Worm (Caenorhabditis elegans): ENCODE measurements around the gene fbxc-53.

fbxc-53 gene

DNA sequence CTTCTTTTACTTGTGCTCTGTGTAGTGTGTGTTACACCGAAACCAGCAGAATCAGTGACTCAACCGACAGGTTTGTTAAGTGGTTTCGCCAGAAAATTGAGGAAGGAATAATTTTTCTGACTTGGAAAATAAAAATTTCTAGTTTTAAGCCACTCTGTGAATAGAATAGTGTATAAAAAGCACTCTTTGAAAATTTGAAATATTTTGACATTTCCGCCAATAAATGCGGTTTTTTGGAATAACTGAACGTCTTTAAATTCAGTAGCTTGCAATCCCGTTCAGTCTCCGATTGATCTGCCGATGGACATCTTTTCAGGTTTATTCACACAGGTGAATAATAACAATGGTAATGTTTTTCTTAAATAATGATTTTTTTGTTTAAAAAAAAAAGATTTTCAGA, 46.6 kb upstream of the fbxc-53 start, which contains the start of gene F19B10.3:
Gene F19B10.3, plus strand, starts transcription at position 301 of the 400 bp plus-strand sequence.
- TF ChIP-seq nfya-2 (GFP tag; IDR thresholded peaks at IDR 0.05): no peak
- TF ChIP-seq F52B5.7 (tag; optimal IDR thresholded peaks at IDR 0.05): no peak
- no peak for TF ChIP-seq madf-6 (GFP tag; IDR thresholded peaks at IDR 0.05)
- no peak for TF ChIP-seq F23B12.7 (tag; optimal IDR thresholded peaks at IDR 0.05; ENCODE audit: insufficient read depth)
- TF ChIP-seq F10E7.11 (tag; optimal IDR thresholded peaks at IDR 0.05): no peak
- TF ChIP-seq Y53G8AR.9 (GFP tag; conservative IDR thresholded peaks at IDR 0.05): no peak
- TF ChIP-seq mcd-1 (GFP tag; IDR thresholded peaks at IDR 0.05): no peak
- TF ChIP-seq mxl-1 (tag; optimal IDR thresholded peaks at IDR 0.05): no peak
- TF ChIP-seq egl-18 (GFP tag; IDR thresholded peaks at IDR 0.05): no peak
- no peak for TF ChIP-seq ztf-6 (GFP tag; IDR thresholded peaks at IDR 0.05)
- no peak for TF ChIP-seq ZK185.1 (tag; optimal IDR thresholded peaks at IDR 0.05; ENCODE audit: poor library complexity, severe bottlenecking)
- no peak for TF ChIP-seq atf-7 (tag; optimal IDR thresholded peaks at IDR 0.05)

DNA sequence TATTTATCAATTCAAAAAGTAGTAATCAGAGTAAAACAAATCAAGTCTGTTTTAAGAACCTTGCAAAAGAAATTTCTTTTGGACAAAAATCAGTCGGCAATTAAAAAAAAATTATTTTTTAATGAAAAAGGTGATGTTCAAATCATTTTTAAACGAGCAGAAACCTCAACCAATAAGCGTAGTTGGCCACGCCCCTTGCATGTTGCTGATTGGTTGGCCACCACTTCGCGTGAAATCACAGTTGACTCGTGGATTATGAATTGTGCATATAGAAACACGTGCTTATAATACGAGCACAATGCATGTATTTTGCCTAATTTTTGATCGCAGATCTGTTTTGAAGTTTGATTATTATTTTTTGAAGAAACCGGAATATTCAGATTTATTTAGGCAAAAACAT, 45.9 kb upstream of the fbxc-53 start:
- no peak for TF ChIP-seq zfh-2 (GFP tag; conservative IDR thresholded peaks at IDR 0.05)
- no peak for TF ChIP-seq Y67H2A.10 (GFP tag; conservative IDR thresholded peaks at IDR 0.05)
- no peak for TF ChIP-seq aptf-2 (GFP tag; conservative IDR thresholded peaks at IDR 0.05)
- TF ChIP-seq Y56A3A.18 (GFP tag; IDR thresholded peaks at IDR 0.05): no peak
- 0 out of 2 replicates have a peak, but pooled peaks have one; percentile 50 for TF ChIP-seq nfyb-1 (GFP tag; IDR thresholded peaks at IDR 0.05)
- TF ChIP-seq Y95B8A.8 (GFP tag; IDR thresholded peaks at IDR 0.05): no peak

DNA sequence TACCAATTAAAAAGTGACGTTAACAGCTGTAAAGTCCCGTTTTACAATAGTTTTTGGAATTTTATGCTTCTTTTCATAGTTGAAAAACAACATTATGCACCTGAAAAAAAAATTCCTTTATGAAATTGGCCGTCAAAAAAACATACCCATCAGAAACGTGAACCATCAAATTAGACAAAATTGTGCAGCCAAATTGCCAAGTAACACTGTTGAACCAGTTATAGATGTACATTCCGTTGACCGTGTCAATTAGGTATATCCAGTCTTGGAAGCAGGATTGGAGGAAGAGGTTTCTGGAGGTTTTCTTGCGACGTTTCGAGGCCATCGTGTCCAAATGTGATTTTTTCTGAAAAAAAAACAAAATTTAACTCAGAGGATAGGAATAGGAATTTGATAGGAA, 41.8 kb upstream of the fbxc-53 start, which contains the start of gene srx-97:
Gene srx-97, minus strand, starts transcription at position 101 of the 400 bp plus-strand sequence.
- TF ChIP-seq hsf-1 (GFP tag; IDR thresholded peaks at IDR 0.05): no peak
- TF ChIP-seq xnd-1 (tag; optimal IDR thresholded peaks at IDR 0.05): no peak
- no peak for TF ChIP-seq B0019.2 (GFP tag; conservative IDR thresholded peaks at IDR 0.05)
- TF ChIP-seq mxl-1 (tag; optimal IDR thresholded peaks at IDR 0.05): no peak
- no peak for TF ChIP-seq lag-1 (GFP tag; IDR thresholded peaks at IDR 0.05)
- no peak for TF ChIP-seq nhr-80 (tag; optimal IDR thresholded peaks at IDR 0.05)

DNA sequence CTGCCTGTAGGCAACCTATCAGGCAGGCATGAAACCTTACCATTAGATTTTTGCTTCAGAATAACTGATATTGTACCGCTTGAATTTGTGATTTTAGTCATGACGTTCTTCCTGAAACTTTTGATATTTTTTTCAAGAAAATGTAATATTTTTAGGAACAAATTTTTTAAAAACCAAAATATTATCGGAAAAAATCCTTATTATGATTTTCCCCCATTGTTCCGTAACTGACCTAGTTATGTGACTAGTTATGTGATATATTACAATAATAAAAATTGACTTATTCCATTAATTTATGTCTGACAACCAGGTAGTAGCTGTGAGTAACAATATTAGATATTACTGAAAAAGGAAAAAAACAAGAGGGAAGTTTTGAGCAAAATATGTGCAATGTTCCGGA, 40.1 kb upstream of the fbxc-53 start, which contains the start of gene srx-98:
Gene srx-98, minus strand, starts transcription at position 101 of the 400 bp plus-strand sequence.
- no peak for TF ChIP-seq F23B12.7 (tag; optimal IDR thresholded peaks at IDR 0.05; ENCODE audit: insufficient read depth)
- no peak for TF ChIP-seq pbrm-1 (GFP tag; IDR thresholded peaks at IDR 0.05)
- TF ChIP-seq K12H6.12 (tag; optimal IDR thresholded peaks at IDR 0.05): no peak
- TF ChIP-seq ccch-3 (GFP tag; optimal IDR thresholded peaks at IDR 0.05): no peak
- no peak for TF ChIP-seq attf-3 (GFP tag; conservative IDR thresholded peaks at IDR 0.05)
- no peak for TF ChIP-seq nfyb-1 (GFP tag; IDR thresholded peaks at IDR 0.05)
- TF ChIP-seq D2030.7 (GFP tag; IDR thresholded peaks at IDR 0.05): no peak
- TF ChIP-seq snpc-1.3 (tag; optimal IDR thresholded peaks at IDR 0.05; ENCODE audit: insufficient read depth): no peak

DNA sequence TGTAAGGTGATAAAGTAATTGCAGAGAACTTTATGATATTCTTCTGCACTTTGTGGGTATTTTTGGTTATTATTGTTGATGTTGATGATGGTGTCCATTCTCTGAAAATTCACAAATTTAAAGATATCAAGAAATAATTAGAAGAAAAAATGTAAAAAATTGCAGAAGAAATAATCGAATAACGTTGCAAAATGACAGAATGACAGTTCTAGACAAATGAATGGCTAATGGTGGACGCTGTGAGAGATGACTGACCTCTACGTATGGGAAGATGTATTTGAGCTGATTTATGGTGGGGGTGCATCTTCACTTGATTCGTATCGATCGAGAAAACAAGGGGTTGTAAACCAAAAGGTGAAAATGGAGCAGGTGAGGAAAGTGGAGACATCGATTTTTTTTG, 37.6 kb upstream of the fbxc-53 start, which contains the start of gene sea-1:
Gene sea-1, minus strand, starts transcription at position 101 of the 400 bp plus-strand sequence.
- TF ChIP-seq hmg-1.2 (GFP tag; IDR thresholded peaks at IDR 0.05) (no peak), nhr-120 (GFP tag; IDR thresholded peaks at IDR 0.05) (no peak), D2030.7 (GFP tag; IDR thresholded peaks at IDR 0.05) (no peak), F39B2.1 (GFP tag; IDR thresholded peaks at IDR 0.05) (no peak), Y53F4B.3 (GFP tag; IDR thresholded peaks at IDR 0.05) (no peak), B0035.1 (tag; optimal IDR thresholded peaks at IDR 0.05) (no peak), bed-1 (GFP tag; IDR thresholded peaks at IDR 0.05) (no peak), pha-4 (tag; optimal IDR thresholded peaks at IDR 0.05) (no peak), pbrm-1 (GFP tag; IDR thresholded peaks at IDR 0.05) (no peak), attf-5 (GFP tag; optimal IDR thresholded peaks at IDR 0.05) (no peak), nhr-80 (tag; optimal IDR thresholded peaks at IDR 0.05) (no peak), akir-1 (GFP tag; optimal IDR thresholded peaks at IDR 0.05) (no peak)
